Worm (Caenorhabditis elegans): ENCODE results near the gene srz-63.

DNA sequence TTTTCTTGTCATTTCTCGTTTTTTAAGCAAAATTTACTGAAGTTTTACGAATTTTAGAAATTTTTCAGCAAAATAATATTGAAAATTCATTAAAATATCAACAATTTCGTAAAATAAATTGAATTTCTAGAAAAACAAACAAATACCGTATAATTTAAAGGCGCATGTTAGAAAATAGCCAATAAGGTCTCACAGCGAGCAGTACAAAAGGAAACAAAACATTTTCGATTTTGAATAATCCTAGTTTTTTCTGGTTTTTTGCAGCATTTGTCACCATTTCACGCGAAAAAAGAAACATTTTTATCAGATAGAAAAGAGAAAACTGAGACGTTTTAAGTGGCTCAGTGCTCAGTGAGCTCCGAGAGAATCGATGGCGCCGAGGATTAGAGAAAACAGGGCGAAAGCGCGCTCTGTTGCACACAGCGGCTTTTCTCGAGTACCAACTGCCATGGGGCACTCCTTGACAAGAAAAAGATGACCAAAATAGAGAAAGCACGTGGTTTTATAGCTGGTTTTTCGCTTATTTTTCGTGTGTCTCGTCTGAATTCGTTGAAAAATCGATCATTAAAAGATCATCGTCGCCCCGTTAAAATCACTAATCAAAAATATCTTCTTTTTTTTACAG is 31.6 kb downstream of the srz-63 start, which contains the start of the genes alh-6 and fcho-1:
- TF ChIP-seq nhr-12 (tag; optimal IDR thresholded peaks at IDR 0.05): no peak
- TF ChIP-seq ztf-11 (tag; optimal IDR thresholded peaks at IDR 0.05): no peak
- TF ChIP-seq lin-13 (tag; optimal IDR thresholded peaks at IDR 0.05): no peak
- TF ChIP-seq lsy-2 (tag; optimal IDR thresholded peaks at IDR 0.05): no peak
- TF ChIP-seq unc-62 (GFP tag; optimal IDR thresholded peaks at IDR 0.05): no peak
- no peak for TF ChIP-seq sem-2 (GFP tag; optimal IDR thresholded peaks at IDR 0.05)
- no peak for TF ChIP-seq mep-1 (tag; optimal IDR thresholded peaks at IDR 0.05)
- no peak for TF ChIP-seq snpc-4 (tag; optimal IDR thresholded peaks at IDR 0.05)
- TF ChIP-seq elt-3 (tag; optimal IDR thresholded peaks at IDR 0.05): no peak
- no peak for TF ChIP-seq cnd-1 (tag; optimal IDR thresholded peaks at IDR 0.05)
- no peak for TF ChIP-seq nhr-76 (tag; optimal IDR thresholded peaks at IDR 0.05)
- TF ChIP-seq elt-1 (tag; optimal IDR thresholded peaks at IDR 0.05; ENCODE audit: borderline replicate concordance, insufficient read depth): no peak

All from whole organism, mixed stage, embryonic.